Fruit fly (Drosophila melanogaster): ENCODE results near the gene mamo.

Gene mamo

DNA sequence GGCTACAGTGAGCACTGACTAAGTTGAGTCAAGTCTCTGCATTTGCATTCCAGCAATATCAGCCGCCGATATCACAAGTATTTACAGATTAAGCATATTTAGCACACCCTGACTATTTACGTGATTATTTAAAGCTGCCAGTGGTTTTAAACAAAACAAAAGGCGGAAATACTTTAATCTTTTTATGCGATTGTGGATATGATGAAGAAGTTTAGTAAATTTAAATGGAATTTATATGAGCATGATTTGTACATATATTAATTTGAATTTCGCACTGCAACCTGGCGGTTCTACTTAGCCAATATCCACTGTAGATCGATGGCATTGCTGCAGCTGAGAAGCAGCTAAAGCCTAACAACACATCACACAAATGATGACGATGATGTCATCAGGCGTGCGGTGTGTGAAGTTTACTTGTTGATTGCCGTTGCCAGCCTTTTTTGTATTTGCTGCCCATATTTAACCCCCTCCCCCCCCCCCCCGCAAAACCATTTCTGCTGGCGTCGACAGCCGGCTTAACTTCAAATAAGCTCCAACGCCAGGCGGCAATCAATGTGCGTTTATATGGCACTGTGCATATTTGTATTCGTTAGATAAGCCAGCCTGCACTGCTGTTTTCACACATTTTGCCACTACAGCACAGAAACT is 174.7 kb downstream of the mamo start (continued):
- TF ChIP-seq dimm (GFP tag; IDR thresholded peaks at IDR 0.05) (no peak), CG13775 (GFP tag; optimal IDR thresholded peaks at IDR 0.05) (peak; percentile 30), CG10366 (GFP tag; IDR thresholded peaks at IDR 0.05) (no peak; the same call in 1 of the 2 replicates), az2 (GFP tag; optimal IDR thresholded peaks at IDR 0.05) (peak; percentile 45), usp (GFP tag; optimal IDR thresholded peaks at IDR 0.05) (no peak), rib (GFP tag; IDR thresholded peaks at IDR 0.05) (peak; percentile 39; the same call in 1 of the 2 replicates), mirr (GFP tag; optimal IDR thresholded peaks at IDR 0.05) (peak; percentile 45), CG2875 (GFP tag; optimal IDR thresholded peaks at IDR 0.05) (peak; percentile 24), CG12942 (GFP tag; optimal IDR thresholded peaks at IDR 0.05) (peak; percentile 37), stwl (tag; optimal IDR thresholded peaks at IDR 0.05) (no peak), Hand (GFP tag; optimal IDR thresholded peaks at IDR 0.05) (no peak), CG11504 (tag; optimal IDR thresholded peaks at IDR 0.05) (peak; percentile 85), sima (GFP tag; optimal IDR thresholded peaks at IDR 0.05) (no peak), tio (GFP tag; optimal IDR thresholded peaks at IDR 0.05) (peak; percentile 30), fd102C (GFP tag; optimal IDR thresholded peaks at IDR 0.05) (no peak), ken (GFP tag; IDR thresholded peaks at IDR 0.05) (no peak), luna (GFP tag; optimal IDR thresholded peaks at IDR 0.05) (peak; percentile 61), Scr (GFP tag; IDR thresholded peaks at IDR 0.05; ENCODE audit: partially characterized antibody) (no peak), Oli (tag; optimal IDR thresholded peaks at IDR 0.05) (peak; percentile 81), wek (GFP tag; optimal IDR thresholded peaks at IDR 0.05) (no peak), MTF-1 (GFP tag; optimal IDR thresholded peaks at IDR 0.05; ENCODE audit: borderline replicate concordance) (no peak), CG17186 (GFP tag; optimal IDR thresholded peaks at IDR 0.05) (no peak), fu2 (GFP tag; optimal IDR thresholded peaks at IDR 0.05) (no peak), CG6175 (GFP tag; IDR thresholded peaks at IDR 0.05) (no peak), h (optimal IDR thresholded peaks at IDR 0.05) (no peak), CG14710 (tag; optimal IDR thresholded peaks at IDR 0.05) (peak; percentile 47), org-1 (GFP tag; optimal IDR thresholded peaks at IDR 0.05) (peak; percentile 66), cato (GFP tag; optimal IDR thresholded peaks at IDR 0.05; ENCODE audit: borderline replicate concordance) (peak; percentile 1), CG2199 (GFP tag; IDR thresholded peaks at IDR 0.05) (no peak), sr (GFP tag; IDR thresholded peaks at IDR 0.05) (0 out of 3 replicates have a peak, but pooled peaks have one; percentile 13), CG8359 (GFP tag; optimal IDR thresholded peaks at IDR 0.05; ENCODE audit: borderline replicate concordance) (peak; percentile 7), CG7786 (GFP tag; optimal IDR thresholded peaks at IDR 0.05) (peak; percentile 43), pros (GFP tag; optimal IDR thresholded peaks at IDR 0.05) (no peak), Awh (GFP tag; IDR thresholded peaks at IDR 0.05) (no peak), D (optimal IDR thresholded peaks at IDR 0.05) (no peak), D (GFP tag; optimal IDR thresholded peaks at IDR 0.05) (peak; percentile 61), fru (optimal IDR thresholded peaks at IDR 0.05) (no peak), Fer3 (tag; optimal IDR thresholded peaks at IDR 0.05) (peak; percentile 38), Gsc (GFP tag; IDR thresholded peaks at IDR 0.05) (peak; percentile 10; the same call in 1 of the 2 replicates), shn (GFP tag; optimal IDR thresholded peaks at IDR 0.05) (no peak), unpg (GFP tag; optimal IDR thresholded peaks at IDR 0.05) (peak; percentile 51), ac (GFP tag; optimal IDR thresholded peaks at IDR 0.05) (no peak), gcm2 (GFP tag; optimal IDR thresholded peaks at IDR 0.05) (no peak), Six4 (GFP tag; optimal IDR thresholded peaks at IDR 0.05) (no peak), run (tag; optimal IDR thresholded peaks at IDR 0.05) (peak; percentile 42), CG4282 (GFP tag; optimal IDR thresholded peaks at IDR 0.05) (no peak), CG18011 (GFP tag; optimal IDR thresholded peaks at IDR 0.05) (no peak), CG3407 (GFP tag; optimal IDR thresholded peaks at IDR 0.05) (no peak), ab (GFP tag; optimal IDR thresholded peaks at IDR 0.05) (no peak), CG11560 (tag; IDR thresholded peaks at IDR 0.05) (peak; percentile 55; the same call in 2 of the 3 replicates), Xbp1 (GFP tag; optimal IDR thresholded peaks at IDR 0.05) (peak; percentile 58)

All from whole organism, embryonic.